Fruit fly (Drosophila melanogaster) whole organism, embryonic: ENCODE results near the gene CG15403.

Experiments used
- Asciz ChIP-seq: fragments of 200-800 bp; sonication (Bioruptor generic); optimal IDR thresholded peaks from 2 replicates; lab custom pipeline; 2017; ENCODE audit warnings: missing biosample characterization, mild to moderate bottlenecking, missing genetic modification characterization, missing genetic modification reagents
- BtbVII ChIP-seq: fragments of 200-800 bp; sonication (Bioruptor generic); optimal IDR thresholded peaks from 3 replicates; lab custom pipeline; 2017; ENCODE audit warnings: missing biosample characterization, mild to moderate bottlenecking, missing genetic modification characterization
- CG10209 ChIP-seq: fragments of 200-800 bp; sonication (Bioruptor generic); optimal IDR thresholded peaks from 3 replicates; lab custom pipeline; 2017; ENCODE audit warnings: missing biosample characterization, mild to moderate bottlenecking, missing genetic modification characterization, missing genetic modification reagents
- CG10654 ChIP-seq: fragments of 200-800 bp; sonication (Bioruptor generic); optimal IDR thresholded peaks from 2 replicates; lab custom pipeline; 2016; ENCODE audit warnings: missing biosample characterization, missing genetic modification characterization
- CG11398 ChIP-seq: fragments of 200-800 bp; sonication (Bioruptor generic); optimal IDR thresholded peaks from 2 replicates; lab custom pipeline; 2016; ENCODE audit warnings: missing biosample characterization, missing genetic modification characterization
- CG11723 ChIP-seq: fragments of 200-800 bp; sonication (Bioruptor generic); optimal IDR thresholded peaks from 2 replicates; lab custom pipeline; 2017; ENCODE audit warnings: missing biosample characterization, mild to moderate bottlenecking, missing genetic modification characterization
- CG12236 ChIP-seq: fragments of 200-800 bp; sonication (Bioruptor generic); optimal IDR thresholded peaks from 2 replicates; lab custom pipeline; 2016; ENCODE audit warnings: missing biosample characterization, missing genetic modification characterization
- CG1233 ChIP-seq: fragments of 200-800 bp; sonication (Bioruptor generic); optimal IDR thresholded peaks from 4 replicates; lab custom pipeline; 2018; ENCODE audit warnings: missing biosample characterization, mild to moderate bottlenecking, missing genetic modification characterization
- CG14050 ChIP-seq: fragments of 200-800 bp; sonication (Bioruptor generic); IDR thresholded peaks from 3 replicates; pipeline ENCODE4 v1.3.6; 2022; ENCODE audit warnings: missing biosample characterization, missing genetic modification characterization
- CG14667 ChIP-seq: fragments of 200-800 bp; sonication (Bioruptor generic); IDR thresholded peaks from 2 replicates; pipeline ENCODE4 v1.3.6; 2022; ENCODE audit warnings: missing biosample characterization, missing genetic modification characterization
- CG15514 ChIP-seq: fragments of 200-800 bp; sonication (Bioruptor generic); optimal IDR thresholded peaks from 3 replicates; lab custom pipeline; 2017; ENCODE audit warnings: missing biosample characterization, missing genetic modification characterization, mild to moderate bottlenecking, moderate library complexity, missing genetic modification reagents
- CG1603 ChIP-seq: fragments of 200-800 bp; sonication (Bioruptor generic); optimal IDR thresholded peaks from 2 replicates; lab custom pipeline; 2019; ENCODE audit warnings: missing biosample characterization, mild to moderate bottlenecking, missing genetic modification characterization, moderate library complexity
- CG33213 ChIP-seq: fragments of 200-800 bp; sonication (Bioruptor generic); optimal IDR thresholded peaks from 3 replicates; lab custom pipeline; 2016; ENCODE audit warnings: missing biosample characterization, missing genetic modification characterization
- CG3726 ChIP-seq: fragments of 200-800 bp; sonication (Bioruptor generic); IDR thresholded peaks from 3 replicates; pipeline ENCODE4, ENCODE4 v1.3.6; 2022; ENCODE audit warnings: missing biosample characterization, missing genetic modification characterization
- CG5245 ChIP-seq: fragments of 200-800 bp; sonication (Bioruptor generic); optimal IDR thresholded peaks from 3 replicates; lab custom pipeline; 2016; ENCODE audit warnings: missing biosample characterization, missing genetic modification characterization
- CG6654 ChIP-seq: fragments of 200-800 bp; sonication (Bioruptor generic); optimal IDR thresholded peaks from 2 replicates; lab custom pipeline; 2017; ENCODE audit warnings: missing biosample characterization, mild to moderate bottlenecking, missing genetic modification characterization
- CG7786 ChIP-seq: fragments of 200-800 bp; sonication (Bioruptor generic); optimal IDR thresholded peaks from 2 replicates; lab custom pipeline; 2016; ENCODE audit warnings: missing biosample characterization, missing genetic modification characterization
- CG9437 ChIP-seq: fragments of 200-800 bp; sonication (Bioruptor generic); optimal IDR thresholded peaks from 2 replicates; lab custom pipeline; 2018; ENCODE audit warnings: missing biosample characterization, mild to moderate bottlenecking, missing genetic modification characterization
- CG9817 ChIP-seq: fragments of 200-800 bp; sonication (Bioruptor generic); optimal IDR thresholded peaks from 2 replicates; lab custom pipeline; 2018; ENCODE audit warnings: missing biosample characterization, mild to moderate bottlenecking, missing genetic modification characterization, moderate library complexity
- CG9876 ChIP-seq: fragments of 200-800 bp; sonication (Bioruptor generic); optimal IDR thresholded peaks from 2 replicates; lab custom pipeline; 2016; ENCODE audit warnings: missing biosample characterization, missing genetic modification characterization
- Drgx ChIP-seq: fragments of 200-800 bp; sonication (Bioruptor generic); IDR thresholded peaks from 2 replicates; pipeline ENCODE4 v1.3.6; 2022; ENCODE audit warnings: missing biosample characterization, missing genetic modification characterization
- Fer1 ChIP-seq: fragments of 200-800 bp; sonication (Bioruptor generic); optimal IDR thresholded peaks from 2 replicates; lab custom pipeline; 2017; ENCODE audit warnings: missing biosample characterization, mild to moderate bottlenecking, missing genetic modification characterization
- Gug ChIP-seq: fragments of 200-800 bp; sonication (Bioruptor generic); IDR thresholded peaks from 4 replicates; pipeline ENCODE4 v1.3.6; 2022; ENCODE audit warnings: missing biosample characterization, missing genetic modification characterization
- HmgD ChIP-seq: fragments of 200-800 bp; sonication (Bioruptor generic); optimal IDR thresholded peaks from 3 replicates; lab custom pipeline; 2016; ENCODE audit warnings: missing biosample characterization, missing genetic modification characterization
- Hmr ChIP-seq: fragments of 200-800 bp; sonication (Bioruptor generic); optimal IDR thresholded peaks from 3 replicates; lab custom pipeline; 2017; ENCODE audit warnings: mild to moderate bottlenecking, missing biosample characterization, missing genetic modification reagents, missing genetic modification characterization
- Hr3 ChIP-seq: fragments of 200-800 bp; sonication (Bioruptor generic); optimal IDR thresholded peaks from 3 replicates; lab custom pipeline; 2016; ENCODE audit warnings: missing biosample characterization, missing genetic modification characterization
- Hr51 ChIP-seq, 2 experiments: fragments of 200-800 bp; sonication (Bioruptor generic); optimal IDR thresholded peaks; 2 replicates in 1 of 2; 3 replicates in 1 of 2; lab custom pipeline; 2016 to 2018; ENCODE audit warnings: missing biosample characterization in 2 of 2, missing genetic modification characterization in 2 of 2, mild to moderate bottlenecking in 1 of 2, moderate library complexity in 1 of 2
- Jarid2 ChIP-seq: fragments of 200-800 bp; sonication (Bioruptor generic); optimal IDR thresholded peaks from 3 replicates; lab custom pipeline; 2017; ENCODE audit warnings: mild to moderate bottlenecking, missing biosample characterization, missing genetic modification reagents, missing genetic modification characterization
- NK7.1 ChIP-seq: fragments of 200-800 bp; sonication (Bioruptor generic); optimal IDR thresholded peaks from 3 replicates; lab custom pipeline; 2016; ENCODE audit warnings: missing biosample characterization, missing genetic modification characterization
- Neu2 ChIP-seq: fragments of 200-800 bp; sonication (Bioruptor generic); optimal IDR thresholded peaks from 3 replicates; lab custom pipeline; 2016; ENCODE audit warnings: missing biosample characterization, missing genetic modification characterization, borderline replicate concordance
- Nf-YA ChIP-seq: fragments of 200-800 bp; sonication (Bioruptor generic); IDR thresholded peaks from 2 replicates; pipeline ENCODE4 v1.3.6; 2022; ENCODE audit warnings: missing biosample characterization, missing genetic modification characterization
- Side ChIP-seq: fragments of 200-800 bp; sonication (Bioruptor generic); optimal IDR thresholded peaks from 2 replicates; lab custom pipeline; 2016; ENCODE audit warnings: missing biosample characterization, missing genetic modification characterization
- Sry-β ChIP-seq: fragments of 200-800 bp; sonication (Bioruptor generic); optimal IDR thresholded peaks from 2 replicates; lab custom pipeline; 2018; ENCODE audit warnings: missing biosample characterization, mild to moderate bottlenecking, missing genetic modification characterization, moderate library complexity
- Sry-δ ChIP-seq: fragments of 200-800 bp; sonication (Bioruptor generic); optimal IDR thresholded peaks from 2 replicates; lab custom pipeline; 2016; ENCODE audit warnings: missing biosample characterization, missing genetic modification characterization
- Ssrp ChIP-seq: fragments of 200-800 bp; sonication (Bioruptor generic); optimal IDR thresholded peaks from 2 replicates; lab custom pipeline; 2018; ENCODE audit warnings: missing biosample characterization, mild to moderate bottlenecking, missing genetic modification characterization, moderate library complexity
- al ChIP-seq: fragments of 200-800 bp; sonication (Bioruptor generic); IDR thresholded peaks from 2 replicates; pipeline ENCODE4 v1.3.6; 2022; ENCODE audit warnings: missing biosample characterization, missing genetic modification characterization
- az2 ChIP-seq: fragments of 200-800 bp; sonication (Bioruptor generic); optimal IDR thresholded peaks from 3 replicates; lab custom pipeline; 2016; ENCODE audit warnings: missing biosample characterization, missing genetic modification characterization
- crp ChIP-seq, 2 experiments: fragments of 200-800 bp; sonication (Bioruptor generic); optimal IDR thresholded peaks; 2 replicates in 1 of 2; 3 replicates in 1 of 2; lab custom pipeline; 2017; ENCODE audit warnings: missing biosample characterization in 2 of 2, missing genetic modification characterization in 2 of 2, mild to moderate bottlenecking in 1 of 2, moderate library complexity in 1 of 2
- dati ChIP-seq: fragments of 200-800 bp; sonication (Bioruptor generic); IDR thresholded peaks from 2 replicates; pipeline ENCODE4 v1.3.6; 2022; ENCODE audit warnings: missing biosample characterization, missing genetic modification characterization
- dm ChIP-seq: fragments of 200-800 bp; sonication (Bioruptor generic); optimal IDR thresholded peaks from 3 replicates; lab custom pipeline; 2016; ENCODE audit warnings: missing biosample characterization, missing genetic modification characterization
- emc ChIP-seq: fragments of 200-800 bp; sonication (Bioruptor generic); optimal IDR thresholded peaks from 2 replicates; lab custom pipeline; 2016; ENCODE audit warnings: missing biosample characterization, missing genetic modification characterization
- fd3F ChIP-seq: fragments of 200-800 bp; sonication (Bioruptor generic); optimal IDR thresholded peaks from 2 replicates; lab custom pipeline; 2018; ENCODE audit warnings: missing biosample characterization, mild to moderate bottlenecking, missing genetic modification characterization, moderate library complexity
- gce ChIP-seq: fragments of 200-800 bp; sonication (Bioruptor generic); IDR thresholded peaks from 3 replicates; pipeline ENCODE4 v1.3.6; 2022; ENCODE audit warnings: missing biosample characterization, missing genetic modification characterization
- grn ChIP-seq: fragments of 200-800 bp; sonication (Bioruptor generic); optimal IDR thresholded peaks from 3 replicates; lab custom pipeline; 2017; ENCODE audit warnings: missing biosample characterization, missing genetic modification characterization
- pzg ChIP-seq: fragments of 200-800 bp; sonication (Bioruptor generic); optimal IDR thresholded peaks from 3 replicates; lab custom pipeline; 2018; ENCODE audit warnings: missing biosample characterization, mild to moderate bottlenecking, missing genetic modification characterization, moderate library complexity
- repo ChIP-seq: fragments of 200-800 bp; sonication (Bioruptor generic); optimal IDR thresholded peaks from 2 replicates; lab custom pipeline; 2016; ENCODE audit warnings: missing biosample characterization, missing genetic modification characterization
- sens ChIP-seq: fragments of 200-800 bp; sonication (Bioruptor generic); peaks from one replicate; lab custom pipeline; 2016; ENCODE audit warnings: missing biosample characterization, missing genetic modification characterization
- tgo ChIP-seq: fragments of 200-800 bp; sonication (Bioruptor generic); IDR thresholded peaks from 3 replicates; pipeline ENCODE4 v1.3.6; 2022; ENCODE audit warnings: missing biosample characterization, missing genetic modification characterization
- toy ChIP-seq: fragments of 200-800 bp; sonication (Bioruptor generic); IDR thresholded peaks from 2 replicates; pipeline ENCODE4 v1.3.6; 2022; ENCODE audit warnings: missing biosample characterization, missing genetic modification characterization
- twi ChIP-seq: fragments of 200-800 bp; optimal IDR thresholded peaks from 2 replicates; lab custom pipeline; 2019; ENCODE audit warnings: missing biosample characterization, mild to moderate bottlenecking, missing genetic modification characterization, moderate library complexity

The CG15403 gene

DNA sequence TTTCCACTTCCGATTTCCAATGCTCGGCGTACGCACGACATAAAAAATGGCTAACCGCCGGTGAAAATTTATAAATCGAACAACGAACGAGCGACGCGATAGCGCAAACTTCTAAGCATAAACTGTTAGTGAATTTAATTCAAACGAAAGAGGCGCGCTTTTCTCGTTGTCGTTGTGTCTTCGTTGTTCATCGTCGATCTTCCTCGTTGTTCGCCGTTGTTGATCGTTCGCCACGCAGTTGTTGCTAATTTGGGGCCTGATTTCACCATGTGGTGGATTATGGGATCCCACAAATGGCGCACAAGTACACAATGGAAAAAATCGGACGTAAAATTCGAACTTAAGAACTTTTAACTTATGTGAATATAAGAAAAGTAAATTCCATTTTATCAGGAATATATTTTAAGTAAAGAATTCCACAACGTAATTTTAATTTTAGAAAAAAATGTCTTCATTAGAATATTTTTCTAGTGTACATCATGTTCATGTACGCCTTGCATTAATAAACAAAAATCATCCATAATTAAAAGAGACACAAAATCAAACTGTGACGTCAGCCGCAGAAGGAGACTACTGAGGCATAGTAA, 42.1 kb upstream of the CG15403 start (continued):
- TF ChIP-seq Sry-β (GFP tag; lab: Kevin White, UChicago) (no peak), Neu2 (GFP tag; lab: Kevin White, UChicago) (no peak), CG12236 (no peak), sens (GFP tag; lab: Kevin White, UChicago) (peak; percentile 91), emc (GFP tag; lab: Kevin White, UChicago) (peak; percentile 8), CG33213 (peak; percentile 11), CG9876 (GFP tag; lab: Kevin White, UChicago) (no peak), tgo (GFP tag; lab: Robert Waterston, UW) (peak; percentile 73), CG3726 (GFP tag; lab: Robert Waterston, UW) (0 out of 3 replicates have a peak, but pooled peaks have one; percentile 10), CG7786 (GFP tag; lab: Kevin White, UChicago) (peak; percentile 40), Nf-YA (GFP tag; lab: Robert Waterston, UW) (no peak), Sry-δ (GFP tag; lab: Kevin White, UChicago) (peak; percentile 4), grn (no peak), CG14050 (GFP tag; lab: Robert Waterston, UW) (peak; percentile 52; the same call in 2 of the 3 replicates), Side (GFP tag; lab: Kevin White, UChicago) (peak; percentile 25), Gug (GFP tag; lab: Robert Waterston, UW) (no peak), twi (tag; lab: Kevin White, UChicago) (peak; percentile 22), Asciz (GFP tag; lab: Kevin White, UChicago) (peak; percentile 35), BtbVII (peak; percentile 53), Ssrp (tag; lab: Kevin White, UChicago) (peak; percentile 43), CG6654 (GFP tag; lab: Kevin White, UChicago) (no peak), CG9817 (tag; lab: Kevin White, UChicago) (peak; percentile 74), dm (GFP tag; lab: Kevin White, UChicago) (no peak), toy (no peak), CG1603 (peak; percentile 15), dati (GFP tag; lab: Robert Waterston, UW) (no peak), Hr51 (GFP tag; optimal IDR thresholded peaks at IDR 0.05; lab: Kevin White, UChicago) (peak; percentile 19 to 86), Drgx (peak; percentile 85), CG1233 (GFP tag; lab: Kevin White, UChicago) (peak; percentile 32), Fer1 (GFP tag; lab: Kevin White, UChicago) (peak; percentile 71), CG11723 (GFP tag; lab: Kevin White, UChicago) (peak; percentile 12), Jarid2 (GFP tag; lab: Kevin White, UChicago) (peak; percentile 42), CG14667 (peak; percentile 66), gce (peak; percentile 46; the same call in 1 of the 3 replicates), pzg (GFP tag; lab: Kevin White, UChicago) (no peak), CG11398 (GFP tag; lab: Kevin White, UChicago) (no peak), Hmr (GFP tag; lab: Kevin White, UChicago) (peak; percentile 76), crp (GFP tag; optimal IDR thresholded peaks at IDR 0.05; lab: Kevin White, UChicago) (no peak), Hr3 (peak; percentile 58), NK7.1 (peak; percentile 38), CG5245 (GFP tag; lab: Kevin White, UChicago) (no peak), al (GFP tag; lab: Robert Waterston, UW) (peak; percentile 71; the same call in 1 of the 2 replicates), CG10209 (GFP tag; lab: Kevin White, UChicago) (peak; percentile 66), CG15514 (GFP tag; lab: Kevin White, UChicago) (peak; percentile 66), CG9437 (GFP tag; lab: Kevin White, UChicago) (peak; percentile 64), az2 (peak; percentile 47), repo (GFP tag; lab: Kevin White, UChicago) (no peak), CG10654 (GFP tag; lab: Kevin White, UChicago) (peak; percentile 38), fd3F (peak; percentile 73), HmgD (GFP tag; lab: Kevin White, UChicago) (no peak)
